Worm (Caenorhabditis elegans) whole organism, L4 larva: ENCODE data around the gene ttr-5.

Source experiments
- aly-2 ChIP-seq: sonication (generic microtip); optimal IDR thresholded peaks from 2 replicates; lab custom pipeline; 2018; ENCODE audit warnings: missing biosample characterization, missing genetic modification characterization
- ctbp-1 ChIP-seq: fragments of 200-800 bp; sonication (Bioruptor generic); IDR thresholded peaks from 2 replicates; pipeline ENCODE4 v1.3.6; 2022; ENCODE audit warnings: missing genetic modification reagents, missing genetic modification characterization, missing compliant biosample characterization
- fos-1 ChIP-seq: fragments of 150-350 bp; optimal IDR thresholded peaks from 2 replicates; lab custom pipeline; 2014; ENCODE audit warnings: missing biosample characterization, missing genetic modification characterization
- jun-1 ChIP-seq: fragments of 150-350 bp; optimal IDR thresholded peaks from 2 replicates; lab custom pipeline; 2014; ENCODE audit warnings: missing biosample characterization, missing genetic modification reagents, missing genetic modification characterization
- lin-1 ChIP-seq: fragments of 200-800 bp; sonication (Bioruptor generic); IDR thresholded peaks from 2 replicates; pipeline ENCODE4 v1.3.6; 2022; ENCODE audit warnings: missing genetic modification reagents, missing genetic modification characterization, missing compliant biosample characterization
- lin-13 ChIP-seq: fragments of 150-350 bp; optimal IDR thresholded peaks from 2 replicates; lab custom pipeline; 2014; ENCODE audit warnings: missing biosample characterization, missing genetic modification reagents, missing genetic modification characterization
- nhr-237 ChIP-seq: sonication (generic microtip); optimal IDR thresholded peaks from 2 replicates; lab custom pipeline; 2017; ENCODE audit warnings: missing biosample characterization, missing genetic modification characterization
- pha-4 ChIP-seq, 2 experiments: fragments of 150-350 bp in 1 of 2; fragments of 200-800 bp in 1 of 2; sonication (Bioruptor generic) in 1 of 2; IDR thresholded peaks in 1 of 2; optimal IDR thresholded peaks in 1 of 2; 2 replicates each; pipeline versions ENCODE4 v1.3.6 to Lab custom; 2014 to 2022; ENCODE audit warnings: missing genetic modification characterization in 2 of 2, missing genetic modification reagents in 2 of 2, missing biosample characterization in 1 of 2, missing compliant biosample characterization in 1 of 2
- skn-1 ChIP-seq: fragments of 150-350 bp; optimal IDR thresholded peaks from 2 replicates; lab custom pipeline; 2014; ENCODE audit warnings: missing biosample characterization, missing genetic modification characterization
- unc-39 ChIP-seq: sonication (generic microtip); optimal IDR thresholded peaks from 2 replicates; lab custom pipeline; 2017; ENCODE audit warnings: missing biosample characterization, missing genetic modification characterization
- ztf-11 ChIP-seq: fragments of 150-350 bp; optimal IDR thresholded peaks from 2 replicates; lab custom pipeline; 2014; ENCODE audit warnings: missing biosample characterization, missing genetic modification characterization

ce11 chrIII:9306596-9306995, 23.5 kb upstream of the ttr-5 start, which contains the start of gene srx-45:
- TF ChIP-seq ztf-11 (tag; lab: Kevin White, UChicago) (no peak), pha-4 (GFP tag; IDR thresholded peaks at IDR 0.05; lab: Robert Waterston, UW) (no peak), pha-4 (tag; optimal IDR thresholded peaks at IDR 0.05; lab: Kevin White, UChicago) (no peak), aly-2 (tag; lab: Kevin White, UChicago) (no peak), nhr-237 (tag; lab: Kevin White, UChicago) (no peak), ctbp-1 (GFP tag; lab: Robert Waterston, UW) (no peak), fos-1 (tag; lab: Kevin White, UChicago) (no peak), unc-39 (tag; lab: Kevin White, UChicago) (no peak), lin-13 (GFP tag; lab: Kevin White, UChicago) (no peak), lin-1 (GFP tag; lab: Robert Waterston, UW) (no peak), jun-1 (tag; lab: Kevin White, UChicago) (no peak), skn-1 (no peak)
